Worm (Caenorhabditis elegans) whole organism, L4 larva: ENCODE measurements around the gene rps-12.

Experiments
- F10B5.3 ChIP-seq: sonication (generic microtip); optimal IDR thresholded peaks from 2 replicates; lab custom pipeline; 2016; ENCODE audit warnings: mild to moderate bottlenecking, missing genetic modification characterization, missing compliant biosample characterization
- F26F4.8 ChIP-seq: fragments of 200-800 bp; sonication (Bioruptor generic); conservative IDR thresholded peaks from 2 replicates; pipeline ENCODE4 v1.3.6; 2022; ENCODE audit warnings: missing genetic modification characterization, missing compliant biosample characterization
- F37D6.2 ChIP-seq: sonication (generic microtip); optimal IDR thresholded peaks from 2 replicates; lab custom pipeline; 2016; ENCODE audit warnings: mild to moderate bottlenecking, missing genetic modification characterization, missing compliant biosample characterization
- F44E2.7 ChIP-seq: fragments of 200-800 bp; sonication (Bioruptor generic); IDR thresholded peaks from 2 replicates; pipeline ENCODE4 v2.1.2; 2022; ENCODE audit warnings: missing genetic modification characterization, missing compliant biosample characterization
- F49E8.2 ChIP-seq: sonication (generic microtip); optimal IDR thresholded peaks from 2 replicates; lab custom pipeline; 2016; ENCODE audit warnings: missing compliant biosample characterization, mild to moderate bottlenecking, missing genetic modification characterization, borderline replicate concordance
- R02D3.7 ChIP-seq: fragments of 150-350 bp; sonication (generic microtip); optimal IDR thresholded peaks from 3 replicates; lab custom pipeline; 2014; ENCODE audit warnings: missing biosample characterization, missing genetic modification characterization
- T20F7.1 ChIP-seq: fragments of 200-800 bp; sonication (Bioruptor generic); optimal IDR thresholded peaks from 2 replicates; lab custom pipeline; 2018; ENCODE audit warnings: mild to moderate bottlenecking, missing genetic modification characterization, missing compliant biosample characterization
- Y105C5A.15 ChIP-seq: fragments of 200-800 bp; sonication (Bioruptor generic); IDR thresholded peaks from 2 replicates; pipeline ENCODE4 v1.3.6; 2022; ENCODE audit warnings: missing genetic modification characterization, missing compliant biosample characterization
- Y5F2A.4 ChIP-seq: fragments of 200-800 bp; sonication (Bioruptor generic); optimal IDR thresholded peaks from 2 replicates; lab custom pipeline; 2018; ENCODE audit warnings: mild to moderate bottlenecking, missing genetic modification characterization, missing compliant biosample characterization
- ZK337.2 ChIP-seq: fragments of 200-800 bp; sonication (Bioruptor generic); IDR thresholded peaks from 2 replicates; pipeline ENCODE4 v1.3.6; 2022; ENCODE audit warnings: missing genetic modification reagents, missing genetic modification characterization, missing compliant biosample characterization
- aha-1 ChIP-seq: fragments of 150-350 bp; peaks from one replicate; lab custom pipeline; 2014; ENCODE audit warnings: missing biosample characterization, missing genetic modification characterization
- aly-2 ChIP-seq: sonication (generic microtip); optimal IDR thresholded peaks from 2 replicates; lab custom pipeline; 2018; ENCODE audit warnings: missing biosample characterization, missing genetic modification characterization
- arid-1 ChIP-seq: fragments of 200-800 bp; sonication (Bioruptor generic); conservative IDR thresholded peaks from 2 replicates; pipeline ENCODE4 v1.3.6; 2022; ENCODE audit warnings: missing genetic modification reagents, missing genetic modification characterization, missing compliant biosample characterization
- ceh-82 ChIP-seq: sonication (generic microtip); optimal IDR thresholded peaks from 2 replicates; lab custom pipeline; 2017; ENCODE audit warnings: missing biosample characterization, missing genetic modification characterization
- ces-1 ChIP-seq: fragments of 150-350 bp; sonication (generic microtip); optimal IDR thresholded peaks from 4 replicates; lab custom pipeline; 2014; ENCODE audit warnings: missing biosample characterization, missing genetic modification reagents, missing genetic modification characterization
- ctbp-1 ChIP-seq: fragments of 200-800 bp; sonication (Bioruptor generic); IDR thresholded peaks from 2 replicates; pipeline ENCODE4 v1.3.6; 2022; ENCODE audit warnings: missing genetic modification reagents, missing genetic modification characterization, missing compliant biosample characterization
- daf-16 ChIP-seq, 3 experiments: sonication (generic microtip); optimal IDR thresholded peaks; 2 replicates each; lab custom pipeline; 2016 to 2017; ENCODE audit warnings: missing genetic modification characterization in 3 of 3, missing genetic modification reagents in 3 of 3, mild to moderate bottlenecking in 2 of 3, missing compliant biosample characterization in 2 of 3, missing biosample characterization in 1 of 3, moderate library complexity in 1 of 3
- dmd-8 ChIP-seq: fragments of 200-800 bp; sonication (Bioruptor generic); IDR thresholded peaks from 2 replicates; pipeline ENCODE4 v1.3.6; 2022; ENCODE audit warnings: missing genetic modification characterization, missing compliant biosample characterization
- dve-1 ChIP-seq: sonication (generic microtip); optimal IDR thresholded peaks from 2 replicates; lab custom pipeline; 2017; ENCODE audit warnings: antibody characterized with exemption, mild to moderate bottlenecking, missing genetic modification characterization, missing compliant biosample characterization; ENCODE audit not compliant: insufficient read depth
- fos-1 ChIP-seq: fragments of 150-350 bp; optimal IDR thresholded peaks from 2 replicates; lab custom pipeline; 2014; ENCODE audit warnings: missing biosample characterization, missing genetic modification characterization
- hif-1 ChIP-seq, 2 experiments: sonication (generic microtip); optimal IDR thresholded peaks; 2 replicates each; lab custom pipeline; 2016 to 2017; ENCODE audit warnings: missing compliant biosample characterization in 2 of 2, missing genetic modification characterization in 2 of 2, missing genetic modification reagents in 2 of 2, missing genotype in 2 of 2, mild to moderate bottlenecking in 1 of 2
- hlh-30 ChIP-seq: sonication (generic microtip); optimal IDR thresholded peaks from 2 replicates; lab custom pipeline; 2017; ENCODE audit warnings: antibody characterized with exemption, mild to moderate bottlenecking, missing genetic modification characterization, missing compliant biosample characterization; ENCODE audit not compliant: insufficient read depth
- jun-1 ChIP-seq: fragments of 150-350 bp; optimal IDR thresholded peaks from 2 replicates; lab custom pipeline; 2014; ENCODE audit warnings: missing biosample characterization, missing genetic modification reagents, missing genetic modification characterization
- lim-7 ChIP-seq: fragments of 200-800 bp; sonication (Bioruptor generic); IDR thresholded peaks from 2 replicates; pipeline ENCODE4 v1.3.6; 2022; ENCODE audit warnings: missing genetic modification characterization, missing compliant biosample characterization
- lin-38 ChIP-seq: fragments of 200-800 bp; sonication (Bioruptor generic); IDR thresholded peaks from 2 replicates; pipeline ENCODE4 v1.3.6; 2022; ENCODE audit warnings: missing genetic modification reagents, missing genetic modification characterization, missing compliant biosample characterization
- lin-39 ChIP-seq: fragments of 150-350 bp; optimal IDR thresholded peaks from 2 replicates; lab custom pipeline; 2014; ENCODE audit warnings: missing biosample characterization, missing genetic modification reagents, missing genetic modification characterization
- mdt-29 ChIP-seq: fragments of 200-800 bp; sonication (Bioruptor generic); IDR thresholded peaks from 2 replicates; pipeline ENCODE4 v1.3.6; 2022; ENCODE audit warnings: missing genetic modification reagents, missing genetic modification characterization, missing compliant biosample characterization
- mep-1 ChIP-seq: fragments of 150-350 bp; sonication (generic microtip); optimal IDR thresholded peaks from 3 replicates; lab custom pipeline; 2014; ENCODE audit warnings: missing biosample characterization, missing genetic modification characterization
- mes-2 ChIP-seq: sonication (generic microtip); optimal IDR thresholded peaks from 2 replicates; lab custom pipeline; 2016; ENCODE audit warnings: missing genotype, mild to moderate bottlenecking, missing genetic modification characterization, missing compliant biosample characterization; ENCODE audit not compliant: poor library complexity, severe bottlenecking
- mxl-3 ChIP-seq: fragments of 200-800 bp; sonication (Bioruptor generic); optimal IDR thresholded peaks from 2 replicates; lab custom pipeline; 2018; ENCODE audit warnings: mild to moderate bottlenecking, missing genetic modification characterization, missing compliant biosample characterization
- nhr-11 ChIP-seq: fragments of 150-350 bp; optimal IDR thresholded peaks from 2 replicates; lab custom pipeline; 2014; ENCODE audit warnings: missing biosample characterization, missing genetic modification characterization
- nhr-237 ChIP-seq: sonication (generic microtip); optimal IDR thresholded peaks from 2 replicates; lab custom pipeline; 2017; ENCODE audit warnings: missing biosample characterization, missing genetic modification characterization
- nhr-28 ChIP-seq: fragments of 150-350 bp; optimal IDR thresholded peaks from 2 replicates; lab custom pipeline; 2014; ENCODE audit warnings: missing biosample characterization, missing genetic modification characterization
- nhr-41 ChIP-seq: fragments of 200-800 bp; sonication (Bioruptor generic); IDR thresholded peaks from 2 replicates; pipeline ENCODE4 v1.3.6; 2022; ENCODE audit warnings: missing genetic modification reagents, missing genetic modification characterization, missing compliant biosample characterization
- nhr-42 ChIP-seq: fragments of 200-800 bp; sonication (Bioruptor generic); IDR thresholded peaks from 2 replicates; pipeline ENCODE4 v1.3.6; 2022; ENCODE audit warnings: missing genetic modification characterization, missing compliant biosample characterization
- nhr-6 ChIP-seq: fragments of 150-350 bp; optimal IDR thresholded peaks from 2 replicates; lab custom pipeline; 2014; ENCODE audit warnings: missing biosample characterization, missing genetic modification characterization
- nhr-77 ChIP-seq: fragments of 150-350 bp; optimal IDR thresholded peaks from 2 replicates; lab custom pipeline; 2014; ENCODE audit warnings: missing biosample characterization, missing genetic modification characterization
- saeg-2 ChIP-seq: fragments of 200-800 bp; sonication (Bioruptor generic); IDR thresholded peaks from 2 replicates; pipeline ENCODE4 v1.3.6; 2022; ENCODE audit warnings: missing genetic modification reagents, missing genetic modification characterization, missing compliant biosample characterization
- snpc-1.2 ChIP-seq: fragments of 200-800 bp; sonication (Bioruptor generic); IDR thresholded peaks from 2 replicates; pipeline ENCODE4 v1.3.6; 2022; ENCODE audit warnings: missing genetic modification reagents, missing genetic modification characterization, missing compliant biosample characterization
- spr-1 ChIP-seq: sonication (generic microtip); optimal IDR thresholded peaks from 2 replicates; lab custom pipeline; 2016; ENCODE audit warnings: mild to moderate bottlenecking, missing genetic modification characterization, missing compliant biosample characterization
- tag-97 ChIP-seq: fragments of 200-800 bp; sonication (Bioruptor generic); IDR thresholded peaks from 2 replicates; pipeline ENCODE4 v1.3.6; 2022; ENCODE audit warnings: missing genetic modification characterization, missing compliant biosample characterization
- unc-130 ChIP-seq: sonication (generic microtip); optimal IDR thresholded peaks from 2 replicates; lab custom pipeline; 2016; ENCODE audit warnings: missing genetic modification reagents, missing genetic modification characterization, missing compliant biosample characterization
- unc-62 ChIP-seq, 3 experiments: fragments of 150-350 bp in 1 of 3; sonication (generic microtip); optimal IDR thresholded peaks in 2 of 3; peaks in 1 of 3; 1 replicate in 1 of 3; 2 replicates in 2 of 3; lab custom pipeline; 2014 to 2017; ENCODE audit warnings: missing biosample characterization in 3 of 3, missing genetic modification characterization in 3 of 3, missing genetic modification reagents in 3 of 3, missing genotype in 1 of 3
- zag-1 ChIP-seq: fragments of 150-350 bp; optimal IDR thresholded peaks from 2 replicates; lab custom pipeline; 2014; ENCODE audit warnings: missing biosample characterization, missing genetic modification characterization
- zfp-3 ChIP-seq: fragments of 200-800 bp; sonication (Bioruptor generic); conservative IDR thresholded peaks from 2 replicates; pipeline ENCODE4 v1.3.6; 2022; ENCODE audit warnings: missing genetic modification reagents, missing genetic modification characterization, missing compliant biosample characterization
- zip-2 ChIP-seq: fragments of 150-350 bp; optimal IDR thresholded peaks from 2 replicates; lab custom pipeline; 2014; ENCODE audit warnings: missing biosample characterization, missing genetic modification characterization
- ztf-11 ChIP-seq: fragments of 150-350 bp; optimal IDR thresholded peaks from 2 replicates; lab custom pipeline; 2014; ENCODE audit warnings: missing biosample characterization, missing genetic modification characterization

rps-12 gene

ce11 chrIII:5639893-5640292, 39.2 kb upstream of the rps-12 start (continued):
- TF ChIP-seq dve-1 (tag; lab: Kevin White, UChicago) (peak; percentile 10), mep-1 (peak; percentile 44), ZK337.2 (GFP tag; lab: Robert Waterston, UW) (no peak), nhr-28 (tag; lab: Kevin White, UChicago) (peak; percentile 6), F37D6.2 (peak; percentile 7), aha-1 (tag; lab: Kevin White, UChicago) (peak; percentile 59), ctbp-1 (GFP tag; lab: Robert Waterston, UW) (0 out of 2 replicates have a peak, but pooled peaks have one; percentile 22), F10B5.3 (no peak)

- TF ChIP-seq unc-62 (GFP tag; optimal IDR thresholded peaks at IDR 0.05 in 1 of 2; lab: Kevin White, UChicago), result peak in 1 of 2 experiments; percentile 70
- TF ChIP-seq unc-62 (tag; optimal IDR thresholded peaks at IDR 0.05; lab: Kevin White, UChicago), result no peak
- TF ChIP-seq lin-38 (GFP tag; lab: Robert Waterston, UW), result no peak
- no peak for TF ChIP-seq Y105C5A.15 (GFP tag; lab: Robert Waterston, UW)
- TF ChIP-seq hlh-30 (tag; lab: Kevin White, UChicago), result peak; percentile 45
- TF ChIP-seq ztf-11 (tag; lab: Kevin White, UChicago), result no peak
- TF ChIP-seq lim-7 (GFP tag; lab: Robert Waterston, UW), result no peak
- TF ChIP-seq fos-1 (tag; lab: Kevin White, UChicago), result no peak
- no peak for TF ChIP-seq hif-1 (tag; optimal IDR thresholded peaks at IDR 0.05; lab: Kevin White, UChicago)
Measured at ce11 chrIII:5642692-5643091, 36.4 kb upstream of the rps-12 start.

ce11 chrIII:5653692-5654105, 25.4 kb upstream of the rps-12 start:
- peak; percentile 93 for TF ChIP-seq F49E8.2 (tag; lab: Kevin White, UChicago)
- no peak for TF ChIP-seq mdt-29 (GFP tag; lab: Robert Waterston, UW)
- no peak for TF ChIP-seq zfp-3 (GFP tag; lab: Robert Waterston, UW)
- TF ChIP-seq nhr-11 (tag; lab: Kevin White, UChicago), result no peak
- TF ChIP-seq unc-62 (GFP tag; optimal IDR thresholded peaks at IDR 0.05 in 1 of 2; lab: Kevin White, UChicago), result no peak
- TF ChIP-seq unc-62 (tag; optimal IDR thresholded peaks at IDR 0.05; lab: Kevin White, UChicago), result no peak
- TF ChIP-seq fos-1 (tag; lab: Kevin White, UChicago), result no peak
- TF ChIP-seq zip-2 (tag; lab: Kevin White, UChicago), result peak; percentile 9
- TF ChIP-seq nhr-42, result 0 out of 2 replicates have a peak, but pooled peaks have one; percentile 30
- no peak for TF ChIP-seq dmd-8
- no peak for TF ChIP-seq F26F4.8
- TF ChIP-seq nhr-6 (tag; lab: Kevin White, UChicago), result no peak
- no peak for TF ChIP-seq saeg-2 (GFP tag; lab: Robert Waterston, UW)
- TF ChIP-seq nhr-41, result no peak
- no peak for TF ChIP-seq spr-1 (tag; lab: Kevin White, UChicago)
- no peak for TF ChIP-seq zag-1 (tag; lab: Kevin White, UChicago)
- TF ChIP-seq mxl-3 (GFP tag; lab: Kevin White, UChicago), result no peak
- TF ChIP-seq nhr-237 (tag; lab: Kevin White, UChicago), result no peak
- 0 out of 2 replicates have a peak, but pooled peaks have one; percentile 29 for TF ChIP-seq F44E2.7
- no peak for TF ChIP-seq ces-1 (GFP tag; lab: Kevin White, UChicago)
- no peak for TF ChIP-seq jun-1 (tag; lab: Kevin White, UChicago)
- TF ChIP-seq snpc-1.2 (GFP tag; lab: Robert Waterston, UW), result peak; percentile 84
- TF ChIP-seq Y5F2A.4 (GFP tag; lab: Kevin White, UChicago), result no peak
- peak in 1 of 2 experiments; percentile 5 for TF ChIP-seq daf-16 (GFP tag; optimal IDR thresholded peaks at IDR 0.05; lab: Kevin White, UChicago)
- TF ChIP-seq daf-16 (tag; optimal IDR thresholded peaks at IDR 0.05; lab: Kevin White, UChicago), result peak; percentile 63
- TF ChIP-seq ceh-82, result no peak
- TF ChIP-seq nhr-77 (tag; lab: Kevin White, UChicago), result no peak
- TF ChIP-seq R02D3.7 (tag; lab: Kevin White, UChicago), result no peak
- TF ChIP-seq mes-2, result peak; percentile 76
- no peak for TF ChIP-seq T20F7.1
- no peak for TF ChIP-seq tag-97 (GFP tag; lab: Robert Waterston, UW)
- TF ChIP-seq lin-39 (tag; lab: Kevin White, UChicago), result no peak
- TF ChIP-seq hif-1 (tag; optimal IDR thresholded peaks at IDR 0.05; lab: Kevin White, UChicago), result no peak
- no peak for TF ChIP-seq aly-2
- TF ChIP-seq unc-130 (GFP tag; lab: Kevin White, UChicago), result peak; percentile 64
- peak; percentile 33; the same call in 1 of the 2 replicates for TF ChIP-seq arid-1 (GFP tag; lab: Robert Waterston, UW)
- peak; percentile 41 for TF ChIP-seq F10B5.3
